Fruit fly (Drosophila melanogaster) whole organism, pupa: ENCODE results near the gene Fdh.

Source experiments
- CG12605 ChIP-seq: fragments of 200-800 bp; sonication (Bioruptor generic); IDR thresholded peaks from 2 replicates; pipeline ENCODE4 v1.3.6; 2022; ENCODE audit warnings: missing biosample characterization, missing genetic modification characterization
- CG13204 ChIP-seq: fragments of 200-800 bp; sonication (Bioruptor generic); optimal IDR thresholded peaks from 2 replicates; lab custom pipeline; 2018; ENCODE audit warnings: missing biosample characterization, mild to moderate bottlenecking, missing genetic modification characterization, moderate library complexity
- CG34367 ChIP-seq: fragments of 200-800 bp; sonication (Bioruptor generic); optimal IDR thresholded peaks from 2 replicates; lab custom pipeline; 2018; ENCODE audit warnings: missing biosample characterization, mild to moderate bottlenecking, missing genetic modification characterization
- CG8159 ChIP-seq: fragments of 200-800 bp; sonication (Bioruptor generic); optimal IDR thresholded peaks from 3 replicates; lab custom pipeline; 2018; ENCODE audit warnings: missing biosample characterization, mild to moderate bottlenecking, missing genetic modification characterization, moderate library complexity
- CG8301 ChIP-seq: fragments of 200-800 bp; sonication (Bioruptor generic); optimal IDR thresholded peaks from 2 replicates; lab custom pipeline; 2018; ENCODE audit warnings: missing biosample characterization, mild to moderate bottlenecking, missing genetic modification characterization
- gl ChIP-seq: fragments of 200-800 bp; sonication (Bioruptor generic); optimal IDR thresholded peaks from 2 replicates; lab custom pipeline; 2018; ENCODE audit warnings: missing biosample characterization, mild to moderate bottlenecking, missing genetic modification characterization
- rn ChIP-seq: fragments of 200-800 bp; sonication (Bioruptor generic); IDR thresholded peaks from 2 replicates; pipeline ENCODE4 v1.3.6; 2022; ENCODE audit warnings: missing biosample characterization, missing genetic modification characterization

DNA sequence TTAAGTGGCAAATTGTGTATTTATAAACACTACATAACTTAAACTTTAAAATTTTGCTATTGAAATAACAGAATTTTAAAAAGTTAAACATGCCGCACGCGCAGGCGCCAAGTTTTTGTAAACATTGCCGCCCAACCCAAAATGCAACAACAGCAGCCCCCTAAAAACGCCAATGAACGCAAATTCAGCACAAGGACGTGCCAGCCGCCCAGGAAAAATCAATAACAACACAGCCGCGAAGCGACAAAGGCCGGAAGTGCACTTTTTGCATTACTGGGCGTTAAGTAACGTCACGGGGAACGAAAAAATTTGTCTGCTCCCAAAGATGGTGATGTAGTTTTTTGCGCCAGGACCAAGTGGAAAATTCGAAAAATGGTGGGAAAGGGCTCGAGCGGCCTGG is 639 bp upstream of the Fdh start, which contains the start of gene CG4596:
- TF ChIP-seq CG12605 (GFP tag; lab: Robert Waterston, UW) (no peak), CG8301 (tag; lab: Kevin White, UChicago) (no peak), CG13204 (GFP tag; lab: Kevin White, UChicago) (no peak), gl (tag; lab: Kevin White, UChicago) (no peak), CG34367 (tag; lab: Kevin White, UChicago) (no peak), CG8159 (tag; lab: Kevin White, UChicago) (no peak), rn (GFP tag; lab: Robert Waterston, UW) (no peak)
